Fruit fly (Drosophila melanogaster): ENCODE data around the gene GstD9.

The GstD9 gene

dm6 chr3R:12329827-12330226, 37.5 kb downstream of the GstD9 start (continued):
- no peak for TF ChIP-seq C15 (GFP tag; IDR thresholded peaks at IDR 0.05)
- no peak for TF ChIP-seq ato (GFP tag; IDR thresholded peaks at IDR 0.05; ENCODE audit: partially characterized antibody)
- no peak for TF ChIP-seq btn (GFP tag; optimal IDR thresholded peaks at IDR 0.05)
- TF ChIP-seq CG9727 (GFP tag; optimal IDR thresholded peaks at IDR 0.05), result no peak
- TF ChIP-seq CG12219 (GFP tag; optimal IDR thresholded peaks at IDR 0.05), result no peak
- TF ChIP-seq Hey (tag; optimal IDR thresholded peaks at IDR 0.05), result peak; percentile 85
- TF ChIP-seq Ets65A (GFP tag), result peak; percentile 47
- no peak for TF ChIP-seq crol (GFP tag; IDR thresholded peaks at IDR 0.05)
- no peak for TF ChIP-seq eve (GFP tag; optimal IDR thresholded peaks at IDR 0.05)
- no peak for TF ChIP-seq NC2β (GFP tag; optimal IDR thresholded peaks at IDR 0.05)
- no peak for TF ChIP-seq CG13894 (tag; optimal IDR thresholded peaks at IDR 0.05)

- TF ChIP-seq cas (GFP tag; IDR thresholded peaks at IDR 0.05) (no peak), cato (GFP tag; optimal IDR thresholded peaks at IDR 0.05; ENCODE audit: borderline replicate concordance) (no peak), en (GFP tag; optimal IDR thresholded peaks at IDR 0.05) (no peak), unpg (GFP tag; optimal IDR thresholded peaks at IDR 0.05) (no peak), run (tag; optimal IDR thresholded peaks at IDR 0.05) (no peak), ranshi (GFP tag; IDR thresholded peaks at IDR 0.05) (no peak), CG15479 (GFP tag; optimal IDR thresholded peaks at IDR 0.05) (no peak), CG17328 (GFP tag; IDR thresholded peaks at IDR 0.05) (no peak), sqz (GFP tag; optimal IDR thresholded peaks at IDR 0.05) (no peak), CG8281 (tag; optimal IDR thresholded peaks at IDR 0.05) (no peak)
Measured at dm6 chr3R:12326855-12327254, 40.5 kb downstream of the GstD9 start.

dm6 chr3R:12323221-12323620, 44.1 kb downstream of the GstD9 start, which contains the start of gene CG10013:
Gene CG10013, plus strand, starts transcription at chr3R:12323521.
- no peak for TF ChIP-seq CG11560 (tag; IDR thresholded peaks at IDR 0.05)
- no peak for TF ChIP-seq Bgb (GFP tag; IDR thresholded peaks at IDR 0.05; ENCODE audit: partially characterized antibody)
- peak; percentile 23 for TF ChIP-seq stwl (tag; optimal IDR thresholded peaks at IDR 0.05)

dm6 chr3R:12317325-12317724, 50.0 kb downstream of the GstD9 start:
- TF ChIP-seq CG14710 (tag; optimal IDR thresholded peaks at IDR 0.05) (no peak), CG15011 (GFP tag; optimal IDR thresholded peaks at IDR 0.05) (no peak), seq (GFP tag; IDR thresholded peaks at IDR 0.05) (no peak), tin (GFP tag; optimal IDR thresholded peaks at IDR 0.05) (no peak), CG16863 (GFP tag; optimal IDR thresholded peaks at IDR 0.05) (no peak), ato (GFP tag; IDR thresholded peaks at IDR 0.05; ENCODE audit: partially characterized antibody) (no peak), Lhr (GFP tag; optimal IDR thresholded peaks at IDR 0.05) (no peak), CG4730 (GFP tag; IDR thresholded peaks at IDR 0.05) (no peak), B-H1 (GFP tag; IDR thresholded peaks at IDR 0.05) (no peak), CG5245 (GFP tag; optimal IDR thresholded peaks at IDR 0.05) (no peak)

- TF ChIP-seq CG3995 (GFP tag; optimal IDR thresholded peaks at IDR 0.05) (no peak), Dref (GFP tag; IDR thresholded peaks at IDR 0.05) (no peak), gsb-n (tag; optimal IDR thresholded peaks at IDR 0.05) (no peak), CG32772 (GFP tag; IDR thresholded peaks at IDR 0.05) (no peak), cato (GFP tag; optimal IDR thresholded peaks at IDR 0.05; ENCODE audit: borderline replicate concordance) (no peak), TFAM (GFP tag; optimal IDR thresholded peaks at IDR 0.05) (no peak), ara (GFP tag; IDR thresholded peaks at IDR 0.05) (no peak), CG43689 (GFP tag; IDR thresholded peaks at IDR 0.05) (no peak), CG2712 (tag; optimal IDR thresholded peaks at IDR 0.05) (no peak), nerfin-1 (tag; optimal IDR thresholded peaks at IDR 0.05) (no peak), hbn (GFP tag; IDR thresholded peaks at IDR 0.05; ENCODE audit: partially characterized antibody) (no peak)
Measured at dm6 chr3R:12316420-12316819, 50.9 kb downstream of the GstD9 start.
